Fruit fly (Drosophila melanogaster) whole organism, prepupa: Measurements from ENCODE around the gene CG15715.
A peak's percentile ranks its signal among the peaks of the same experiment; 100 is the strongest.

Experiments
- Blimp-1 ChIP-seq: fragments of 200-800 bp; sonication (Bioruptor generic); optimal IDR thresholded peaks from 3 replicates; lab custom pipeline; 2017; ENCODE audit warnings: missing biosample characterization, missing genetic modification characterization, mild to moderate bottlenecking, moderate library complexity, missing genetic modification reagents
- CG10631 ChIP-seq: fragments of 200-800 bp; sonication (Bioruptor generic); optimal IDR thresholded peaks from 2 replicates; lab custom pipeline; 2016; ENCODE audit warnings: missing biosample characterization, missing genetic modification characterization
- CG11294 ChIP-seq: fragments of 200-800 bp; sonication (Bioruptor generic); IDR thresholded peaks from 2 replicates; pipeline ENCODE4 v1.3.6; 2022; ENCODE audit warnings: missing biosample characterization, missing genetic modification characterization
- CG1621 ChIP-seq: fragments of 200-800 bp; sonication (Bioruptor generic); optimal IDR thresholded peaks from 3 replicates; lab custom pipeline; 2018; ENCODE audit warnings: missing biosample characterization, mild to moderate bottlenecking, missing genetic modification characterization
- CG34406 ChIP-seq: fragments of 200-800 bp; sonication (Bioruptor generic); optimal IDR thresholded peaks from 3 replicates; lab custom pipeline; 2016; ENCODE audit warnings: missing biosample characterization, missing genetic modification characterization
- CG3919 ChIP-seq: fragments of 200-800 bp; sonication (Bioruptor generic); optimal IDR thresholded peaks from 3 replicates; lab custom pipeline; 2016; ENCODE audit warnings: missing biosample characterization, missing genetic modification characterization
- CG6792 ChIP-seq: fragments of 200-800 bp; sonication (Bioruptor generic); optimal IDR thresholded peaks from 3 replicates; lab custom pipeline; 2016; ENCODE audit warnings: missing biosample characterization, missing genetic modification characterization
- CG8119 ChIP-seq: fragments of 200-800 bp; sonication (Bioruptor generic); IDR thresholded peaks from 3 replicates; pipeline ENCODE4 v1.3.6; 2022; ENCODE audit warnings: missing biosample characterization, missing genetic modification characterization
- CG8632 ChIP-seq: fragments of 200-800 bp; sonication (Bioruptor generic); optimal IDR thresholded peaks from 3 replicates; lab custom pipeline; 2016; ENCODE audit warnings: missing biosample characterization, missing genetic modification characterization
- Eip78C ChIP-seq: fragments of 200-800 bp; sonication (Bioruptor generic); peaks from one replicate; lab custom pipeline; 2016; ENCODE audit warnings: missing biosample characterization, missing genetic modification characterization
- Ets96B ChIP-seq: fragments of 200-800 bp; optimal IDR thresholded peaks from 2 replicates; lab custom pipeline; 2019; ENCODE audit warnings: missing biosample characterization, mild to moderate bottlenecking, missing genetic modification characterization, moderate library complexity
- Lpt ChIP-seq: fragments of 200-800 bp; sonication (Bioruptor generic); optimal IDR thresholded peaks from 3 replicates; lab custom pipeline; 2016; ENCODE audit warnings: missing biosample characterization, missing genetic modification characterization
- Smox ChIP-seq: fragments of 200-800 bp; sonication (Bioruptor generic); optimal IDR thresholded peaks from 3 replicates; lab custom pipeline; 2016; ENCODE audit warnings: missing biosample characterization, missing genetic modification characterization
- achi ChIP-seq: fragments of 200-800 bp; sonication (Bioruptor generic); optimal IDR thresholded peaks from 3 replicates; lab custom pipeline; 2016; ENCODE audit warnings: missing biosample characterization, missing genetic modification characterization
- fd59A ChIP-seq: fragments of 200-800 bp; sonication (Bioruptor generic); optimal IDR thresholded peaks from 2 replicates; lab custom pipeline; 2017; ENCODE audit warnings: missing biosample characterization, mild to moderate bottlenecking, missing genetic modification characterization, missing genetic modification reagents
- fd85E ChIP-seq: fragments of 200-800 bp; sonication (Bioruptor generic); optimal IDR thresholded peaks from 3 replicates; lab custom pipeline; 2016; ENCODE audit warnings: missing biosample characterization, missing genetic modification characterization
- pdm3 ChIP-seq: fragments of 200-800 bp; sonication (Bioruptor generic); optimal IDR thresholded peaks from 3 replicates; lab custom pipeline; 2016; ENCODE audit warnings: missing biosample characterization, missing genetic modification characterization
- ss ChIP-seq, 2 experiments: fragments of 200-800 bp; sonication (Bioruptor generic); optimal IDR thresholded peaks; 2 replicates in 1 of 2; 3 replicates in 1 of 2; lab custom pipeline; 2017 to 2018; ENCODE audit warnings: mild to moderate bottlenecking in 2 of 2, missing biosample characterization in 2 of 2, missing genetic modification characterization in 2 of 2, moderate library complexity in 1 of 2

Gene CG15715

dm6 chr3L:15794311-15794710 lies 43.0 kb downstream of the CG15715 start:
- TF ChIP-seq Lpt (GFP tag; lab: Kevin White, UChicago) (no peak), CG8119 (GFP tag; lab: Robert Waterston, UW) (no peak), Smox (no peak), Blimp-1 (no peak), CG6792 (GFP tag; lab: Kevin White, UChicago) (no peak), fd59A (GFP tag; lab: Kevin White, UChicago) (no peak), CG34406 (GFP tag; lab: Kevin White, UChicago) (no peak), fd85E (GFP tag; lab: Kevin White, UChicago) (no peak), ss (GFP tag; optimal IDR thresholded peaks at IDR 0.05; lab: Kevin White, UChicago) (no peak), CG3919 (GFP tag; lab: Kevin White, UChicago) (no peak)

dm6 chr3L:15791072-15791471 lies 46.2 kb downstream of the CG15715 start:
- TF ChIP-seq pdm3 (GFP tag; lab: Kevin White, UChicago): no peak

- TF ChIP-seq CG8119 (GFP tag; lab: Robert Waterston, UW) (no peak), Eip78C (peak; percentile 75), achi (GFP tag; lab: Kevin White, UChicago) (peak; percentile 26), CG10631 (GFP tag; lab: Kevin White, UChicago) (peak; percentile 27), CG11294 (GFP tag; lab: Robert Waterston, UW) (no peak), Ets96B (tag; lab: Kevin White, UChicago) (peak; percentile 7), CG1621 (tag; lab: Kevin White, UChicago) (no peak), CG8632 (GFP tag; lab: Kevin White, UChicago) (no peak)
These were observed 49.9 kb downstream of the CG15715 start for dm6 chr3L:15787406-15787805.
